Fruit fly (Drosophila melanogaster): ENCODE data around the gene Unc-115b.

DNA sequence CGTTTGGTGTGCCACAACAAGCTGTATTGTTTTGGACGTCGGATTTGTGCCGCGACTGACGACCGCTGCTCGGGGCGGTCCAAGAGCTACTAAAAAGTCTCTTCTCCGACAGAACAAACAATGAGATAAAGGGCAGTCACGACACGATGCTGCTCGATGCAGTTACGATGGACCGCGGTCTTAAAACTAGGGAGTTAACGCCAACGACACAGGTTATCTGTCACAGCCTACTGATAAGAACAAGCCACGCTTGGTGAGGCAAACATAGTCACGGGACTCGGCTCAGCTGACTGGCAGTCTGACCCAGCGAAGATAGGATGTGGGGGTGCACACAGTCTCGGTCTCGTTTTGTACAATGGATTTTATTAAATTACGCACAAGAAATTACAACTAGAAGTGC is 8.4 kb downstream of the Unc-115b start, which contains the start of gene CG9444:
- TF ChIP-seq psq (GFP tag; optimal IDR thresholded peaks at IDR 0.05) (no peak), Hnf4 (GFP tag; optimal IDR thresholded peaks at IDR 0.05) (no peak), Mio (GFP tag; optimal IDR thresholded peaks at IDR 0.05) (no peak), tai (GFP tag; optimal IDR thresholded peaks at IDR 0.05) (no peak), Rel (GFP tag; optimal IDR thresholded peaks at IDR 0.05) (no peak), Rel (tag; optimal IDR thresholded peaks at IDR 0.05) (peak; percentile 79)
